Fruit fly (Drosophila melanogaster) whole organism, embryonic: ENCODE measurements around the gene Ser7.

ENCODE experiments used
- Aef1 ChIP-seq: fragments of 200-800 bp; sonication (Bioruptor generic); IDR thresholded peaks from 3 replicates; pipeline ENCODE4 v1.3.6; 2022; ENCODE audit warnings: missing biosample characterization, missing genetic modification characterization
- Asciz ChIP-seq: fragments of 200-800 bp; sonication (Bioruptor generic); optimal IDR thresholded peaks from 2 replicates; lab custom pipeline; 2017; ENCODE audit warnings: missing biosample characterization, mild to moderate bottlenecking, missing genetic modification characterization, missing genetic modification reagents
- Awh ChIP-seq: fragments of 200-800 bp; sonication (Bioruptor generic); IDR thresholded peaks from 2 replicates; pipeline ENCODE4, ENCODE4 v1.3.6; 2022; ENCODE audit warnings: missing biosample characterization, missing genetic modification characterization
- BEAF-32 ChIP-seq: fragments of 200-800 bp; sonication (Bioruptor generic); optimal IDR thresholded peaks from 3 replicates; lab custom pipeline; 2017; ENCODE audit warnings: missing biosample characterization, missing genetic modification characterization, mild to moderate bottlenecking, moderate library complexity, missing genetic modification reagents
- CG12391 ChIP-seq: fragments of 200-800 bp; sonication (Bioruptor generic); optimal IDR thresholded peaks from 3 replicates; lab custom pipeline; 2018; ENCODE audit warnings: missing biosample characterization, mild to moderate bottlenecking, missing genetic modification characterization, moderate library complexity
- CG15601 ChIP-seq: fragments of 200-800 bp; sonication (Bioruptor generic); optimal IDR thresholded peaks from 3 replicates; lab custom pipeline; 2019; ENCODE audit warnings: missing biosample characterization, mild to moderate bottlenecking, missing genetic modification characterization, moderate library complexity
- CG16813 ChIP-seq: fragments of 200-800 bp; sonication (Bioruptor generic); IDR thresholded peaks from 3 replicates; pipeline ENCODE4 v1.3.6; 2022; ENCODE audit warnings: missing biosample characterization, missing genetic modification characterization; ENCODE audit not compliant: partially characterized antibody
- CG17328 ChIP-seq: fragments of 200-800 bp; sonication (Bioruptor generic); IDR thresholded peaks from 2 replicates; pipeline ENCODE4 v1.3.6; 2022; ENCODE audit warnings: missing biosample characterization, missing genetic modification characterization
- CG17359 ChIP-seq: fragments of 200-800 bp; sonication (Bioruptor generic); optimal IDR thresholded peaks from 3 replicates; lab custom pipeline; 2018; ENCODE audit warnings: missing biosample characterization, mild to moderate bottlenecking, missing genetic modification characterization, moderate library complexity
- CG17361 ChIP-seq: fragments of 200-800 bp; sonication (Bioruptor generic); IDR thresholded peaks from 3 replicates; pipeline ENCODE4 v1.3.6; 2022; ENCODE audit warnings: missing biosample characterization, missing genetic modification characterization
- CG32532 ChIP-seq: fragments of 200-800 bp; sonication (Bioruptor generic); IDR thresholded peaks from 2 replicates; pipeline ENCODE4 v1.3.6; 2022; ENCODE audit warnings: missing biosample characterization, missing genetic modification characterization
- CG4282 ChIP-seq: fragments of 200-800 bp; sonication (Bioruptor generic); optimal IDR thresholded peaks from 2 replicates; lab custom pipeline; 2016; ENCODE audit warnings: missing biosample characterization, missing genetic modification characterization
- CG4404 ChIP-seq: fragments of 200-800 bp; sonication (Bioruptor generic); IDR thresholded peaks from 2 replicates; pipeline ENCODE4 v1.3.6; 2022; ENCODE audit warnings: missing biosample characterization, missing genetic modification characterization
- CG4424 ChIP-seq: fragments of 200-800 bp; sonication (Bioruptor generic); optimal IDR thresholded peaks from 3 replicates; lab custom pipeline; 2016; ENCODE audit warnings: missing biosample characterization, missing genetic modification characterization
- CG5245 ChIP-seq: fragments of 200-800 bp; sonication (Bioruptor generic); optimal IDR thresholded peaks from 3 replicates; lab custom pipeline; 2016; ENCODE audit warnings: missing biosample characterization, missing genetic modification characterization
- CG7357 ChIP-seq: fragments of 200-800 bp; sonication (Bioruptor generic); IDR thresholded peaks from 3 replicates; pipeline ENCODE4 v1.3.6; 2022; ENCODE audit warnings: missing biosample characterization, missing genetic modification characterization
- CG7839 ChIP-seq: fragments of 200-800 bp; sonication (Bioruptor generic); optimal IDR thresholded peaks from 3 replicates; lab custom pipeline; 2018; ENCODE audit warnings: missing biosample characterization, mild to moderate bottlenecking, missing genetic modification characterization, moderate library complexity
- CG7928 ChIP-seq: fragments of 200-800 bp; sonication (Bioruptor generic); optimal IDR thresholded peaks from 2 replicates; lab custom pipeline; 2017; ENCODE audit warnings: missing biosample characterization, mild to moderate bottlenecking, missing genetic modification characterization
- CG8924 ChIP-seq: fragments of 200-800 bp; optimal IDR thresholded peaks from 3 replicates; lab custom pipeline; 2019; ENCODE audit warnings: missing biosample characterization, mild to moderate bottlenecking, missing genetic modification characterization, moderate library complexity
- CG9876 ChIP-seq: fragments of 200-800 bp; sonication (Bioruptor generic); optimal IDR thresholded peaks from 2 replicates; lab custom pipeline; 2016; ENCODE audit warnings: missing biosample characterization, missing genetic modification characterization
- D ChIP-seq, 2 experiments: fragments of 200-800 bp in 1 of 2; fragments of >200 bp in 1 of 2; sonication (Bioruptor generic) in 1 of 2; optimal IDR thresholded peaks; 2 replicates in 1 of 2; 3 replicates in 1 of 2; lab custom pipeline; 2017; ENCODE audit warnings: mild to moderate bottlenecking in 1 of 2, missing biosample characterization in 1 of 2, missing genetic modification characterization in 1 of 2, missing genetic modification reagents in 1 of 2
- Dbx ChIP-seq: fragments of 200-800 bp; sonication (Bioruptor generic); IDR thresholded peaks from 3 replicates; pipeline ENCODE4 v1.3.6; 2022; ENCODE audit warnings: missing biosample characterization, missing genetic modification characterization
- E2f1 ChIP-seq: fragments of 200-800 bp; sonication (Bioruptor generic); IDR thresholded peaks from 2 replicates; pipeline ENCODE4 v1.3.6; 2022; ENCODE audit warnings: missing biosample characterization, missing genetic modification characterization
- Fer1 ChIP-seq: fragments of 200-800 bp; sonication (Bioruptor generic); optimal IDR thresholded peaks from 2 replicates; lab custom pipeline; 2017; ENCODE audit warnings: missing biosample characterization, mild to moderate bottlenecking, missing genetic modification characterization
- Fer2 ChIP-seq: fragments of 200-800 bp; sonication (Bioruptor generic); optimal IDR thresholded peaks from 2 replicates; lab custom pipeline; 2018; ENCODE audit warnings: missing biosample characterization, mild to moderate bottlenecking, missing genetic modification characterization, moderate library complexity
- HmgZ ChIP-seq: fragments of 200-800 bp; sonication (Bioruptor generic); optimal IDR thresholded peaks from 2 replicates; lab custom pipeline; 2018; ENCODE audit warnings: missing biosample characterization, mild to moderate bottlenecking, missing genetic modification characterization
- Hr78 ChIP-seq, 2 experiments: fragments of 200-800 bp in 1 of 2; fragments of >200 bp in 1 of 2; sonication (Bioruptor generic) in 1 of 2; optimal IDR thresholded peaks; 2 replicates each; lab custom pipeline; 2017 to 2019; ENCODE audit warnings: missing biosample characterization in 2 of 2, missing genetic modification characterization in 2 of 2, mild to moderate bottlenecking in 1 of 2, moderate library complexity in 1 of 2
- Hsf ChIP-seq: fragments of 200-800 bp; sonication (Bioruptor generic); optimal IDR thresholded peaks from 3 replicates; lab custom pipeline; 2016; ENCODE audit warnings: missing biosample characterization, missing genetic modification characterization
- Lim3 ChIP-seq: fragments of 200-800 bp; sonication (Bioruptor generic); IDR thresholded peaks from 2 replicates; pipeline ENCODE4 v1.3.6; 2022; ENCODE audit warnings: missing biosample characterization, missing genetic modification characterization
- Mes4 ChIP-seq: fragments of 200-800 bp; sonication (Bioruptor generic); optimal IDR thresholded peaks from 2 replicates; lab custom pipeline; 2016; ENCODE audit warnings: missing biosample characterization, missing genetic modification characterization
- Myb ChIP-seq: fragments of 200-800 bp; sonication (Bioruptor generic); optimal IDR thresholded peaks from 2 replicates; lab custom pipeline; 2016; ENCODE audit warnings: missing biosample characterization, missing genetic modification characterization
- PHDP ChIP-seq: fragments of 200-800 bp; sonication (Bioruptor generic); optimal IDR thresholded peaks from 3 replicates; lab custom pipeline; 2018; ENCODE audit warnings: missing biosample characterization, mild to moderate bottlenecking, missing genetic modification characterization, moderate library complexity
- Poxn ChIP-seq: fragments of 200-800 bp; sonication (Bioruptor generic); IDR thresholded peaks from 2 replicates; pipeline ENCODE4 v1.3.6; 2022; ENCODE audit warnings: missing biosample characterization, missing genetic modification characterization
- Stat92E ChIP-seq, 3 experiments: fragments of >200 bp in 2 of 3; fragments of 200-800 bp in 1 of 3; sonication (Bioruptor generic) in 1 of 3; optimal IDR thresholded peaks; 2 replicates each; lab custom pipeline; 2017 to 2019; ENCODE audit warnings: missing biosample characterization in 3 of 3, missing genetic modification characterization in 3 of 3, mild to moderate bottlenecking in 1 of 3, moderate library complexity in 1 of 3
- TFAM ChIP-seq: fragments of 200-800 bp; sonication (Bioruptor generic); optimal IDR thresholded peaks from 2 replicates; lab custom pipeline; 2017; ENCODE audit warnings: missing biosample characterization, missing genetic modification characterization, inconsistent platforms
- crp ChIP-seq, 2 experiments: fragments of 200-800 bp; sonication (Bioruptor generic); optimal IDR thresholded peaks; 2 replicates in 1 of 2; 3 replicates in 1 of 2; lab custom pipeline; 2017; ENCODE audit warnings: missing biosample characterization in 2 of 2, missing genetic modification characterization in 2 of 2, mild to moderate bottlenecking in 1 of 2, moderate library complexity in 1 of 2
- fd64A ChIP-seq: fragments of 200-800 bp; sonication (Bioruptor generic); optimal IDR thresholded peaks from 3 replicates; lab custom pipeline; 2018; ENCODE audit warnings: missing biosample characterization, mild to moderate bottlenecking, missing genetic modification characterization
- fu2 ChIP-seq: fragments of 200-800 bp; sonication (Bioruptor generic); optimal IDR thresholded peaks from 2 replicates; lab custom pipeline; 2016; ENCODE audit warnings: missing biosample characterization, missing genetic modification characterization
- gsb-n ChIP-seq: fragments of 200-800 bp; sonication (Bioruptor generic); optimal IDR thresholded peaks from 3 replicates; lab custom pipeline; 2018; ENCODE audit warnings: missing biosample characterization, mild to moderate bottlenecking, missing genetic modification characterization
- her ChIP-seq: fragments of 200-800 bp; sonication (Bioruptor generic); optimal IDR thresholded peaks from 2 replicates; lab custom pipeline; 2016; ENCODE audit warnings: missing biosample characterization, missing genetic modification characterization
- lmd ChIP-seq: fragments of 200-800 bp; sonication (Bioruptor generic); IDR thresholded peaks from 2 replicates; pipeline ENCODE4 v1.3.6; 2022; ENCODE audit warnings: missing biosample characterization, missing genetic modification characterization
- odd ChIP-seq: fragments of 200-800 bp; sonication (Bioruptor generic); optimal IDR thresholded peaks from 2 replicates; lab custom pipeline; 2017; ENCODE audit warnings: missing biosample characterization, mild to moderate bottlenecking, missing genetic modification characterization
- psq ChIP-seq: fragments of 200-800 bp; sonication (Bioruptor generic); optimal IDR thresholded peaks from 2 replicates; lab custom pipeline; 2017; ENCODE audit warnings: missing biosample characterization, missing genetic modification characterization
- repo ChIP-seq: fragments of 200-800 bp; sonication (Bioruptor generic); optimal IDR thresholded peaks from 2 replicates; lab custom pipeline; 2016; ENCODE audit warnings: missing biosample characterization, missing genetic modification characterization
- sens-2 ChIP-seq: fragments of 200-800 bp; sonication (Bioruptor generic); IDR thresholded peaks from 2 replicates; pipeline ENCODE4 v1.3.6; 2022; ENCODE audit warnings: missing biosample characterization, missing genetic modification characterization
- shn ChIP-seq: fragments of 200-800 bp; sonication (Bioruptor generic); optimal IDR thresholded peaks from 3 replicates; lab custom pipeline; 2016; ENCODE audit warnings: missing biosample characterization, missing genetic modification characterization
- sob ChIP-seq: fragments of 200-800 bp; sonication (Bioruptor generic); IDR thresholded peaks from 2 replicates; pipeline ENCODE4 v1.3.6; 2022; ENCODE audit warnings: missing biosample characterization, missing genetic modification characterization
- sug ChIP-seq: fragments of 200-800 bp; optimal IDR thresholded peaks from 2 replicates; lab custom pipeline; 2019; ENCODE audit warnings: missing biosample characterization, mild to moderate bottlenecking, missing genetic modification characterization, moderate library complexity
- unc-4 ChIP-seq: fragments of 200-800 bp; sonication (Bioruptor generic); IDR thresholded peaks from 2 replicates; pipeline ENCODE4 v1.3.6; 2022; ENCODE audit warnings: missing biosample characterization, missing genetic modification characterization; ENCODE audit not compliant: partially characterized antibody
- wor ChIP-seq: fragments of 200-800 bp; sonication (Bioruptor generic); IDR thresholded peaks from 2 replicates; pipeline ENCODE4 v1.3.6; 2022; ENCODE audit warnings: missing biosample characterization, missing genetic modification characterization
- z ChIP-seq: fragments of 200-800 bp; sonication (Bioruptor generic); IDR thresholded peaks from 3 replicates; pipeline ENCODE4 v1.3.6; 2022; ENCODE audit warnings: missing biosample characterization, missing genetic modification characterization

Ser7 gene

dm6 chrX:9911751-9912150 is 46.7 kb downstream of the Ser7 start (continued):
- TF ChIP-seq sug (tag; lab: Kevin White, UChicago), result no peak
- no peak for TF ChIP-seq CG4404 (GFP tag; lab: Robert Waterston, UW)
- no peak for TF ChIP-seq Fer1 (GFP tag; lab: Kevin White, UChicago)
- TF ChIP-seq D (optimal IDR thresholded peaks at IDR 0.05; lab: Kevin White, UChicago), result no peak
- peak; percentile 33 for TF ChIP-seq D (GFP tag; optimal IDR thresholded peaks at IDR 0.05; lab: Kevin White, UChicago)
- TF ChIP-seq CG5245 (GFP tag; lab: Kevin White, UChicago), result no peak
- TF ChIP-seq CG17361, result 0 out of 3 replicates have a peak, but pooled peaks have one; percentile 15
- no peak for TF ChIP-seq her
- TF ChIP-seq Poxn (GFP tag; lab: Robert Waterston, UW), result no peak
- TF ChIP-seq BEAF-32, result no peak
- TF ChIP-seq Stat92E (GFP tag; optimal IDR thresholded peaks at IDR 0.05; lab: Kevin White, UChicago), result no peak
- TF ChIP-seq CG4282 (GFP tag; lab: Kevin White, UChicago), result no peak
- no peak for TF ChIP-seq odd (GFP tag; lab: Kevin White, UChicago)
- no peak for TF ChIP-seq HmgZ (tag; lab: Kevin White, UChicago)
- TF ChIP-seq fu2, result no peak
- peak; percentile 40 for TF ChIP-seq CG17359
- no peak for TF ChIP-seq CG7928
- TF ChIP-seq Myb (GFP tag; lab: Kevin White, UChicago), result no peak
- TF ChIP-seq CG16813, result no peak
- TF ChIP-seq z (GFP tag; lab: Robert Waterston, UW), result no peak
- no peak for TF ChIP-seq repo (GFP tag; lab: Kevin White, UChicago)
- no peak for TF ChIP-seq CG32532 (GFP tag; lab: Robert Waterston, UW)
- TF ChIP-seq Hr78 (GFP tag; optimal IDR thresholded peaks at IDR 0.05; lab: Kevin White, UChicago), result peak in 1 of 2 experiments; percentile 64
- peak; percentile 46; the same call in 1 of the 2 replicates for TF ChIP-seq lmd (GFP tag; lab: Robert Waterston, UW)
- no peak for TF ChIP-seq Aef1 (GFP tag; lab: Robert Waterston, UW)
- no peak for TF ChIP-seq TFAM (GFP tag; lab: Kevin White, UChicago)
- no peak for TF ChIP-seq psq (GFP tag; lab: Kevin White, UChicago)
- no peak for TF ChIP-seq CG7357 (GFP tag; lab: Robert Waterston, UW)
- no peak for TF ChIP-seq crp (GFP tag; optimal IDR thresholded peaks at IDR 0.05; lab: Kevin White, UChicago)
- TF ChIP-seq Asciz (GFP tag; lab: Kevin White, UChicago), result no peak
- TF ChIP-seq E2f1 (GFP tag; lab: Robert Waterston, UW), result no peak
- peak; percentile 43; the same call in 1 of the 2 replicates for TF ChIP-seq CG17328
- no peak for TF ChIP-seq sob
- no peak for TF ChIP-seq shn (GFP tag; lab: Kevin White, UChicago)
- TF ChIP-seq unc-4 (GFP tag; lab: Robert Waterston, UW), result no peak
- peak; percentile 22 for TF ChIP-seq CG15601
- no peak for TF ChIP-seq gsb-n (tag; lab: Kevin White, UChicago)
- TF ChIP-seq CG12391, result peak; percentile 8
- TF ChIP-seq Lim3 (GFP tag; lab: Robert Waterston, UW), result no peak
- peak; percentile 34 for TF ChIP-seq PHDP (tag; lab: Kevin White, UChicago)
- peak; percentile 32 for TF ChIP-seq CG4424 (GFP tag; lab: Kevin White, UChicago)
- no peak for TF ChIP-seq CG9876 (GFP tag; lab: Kevin White, UChicago)
- peak; percentile 42; the same call in 1 of the 2 replicates for TF ChIP-seq Awh (GFP tag; lab: Robert Waterston, UW)
- no peak for TF ChIP-seq Fer2
- TF ChIP-seq wor (GFP tag; lab: Robert Waterston, UW), result no peak
- TF ChIP-seq Dbx (GFP tag; lab: Robert Waterston, UW), result no peak
- TF ChIP-seq fd64A (GFP tag; lab: Kevin White, UChicago), result no peak
- TF ChIP-seq Mes4 (GFP tag; lab: Kevin White, UChicago), result no peak
- no peak for TF ChIP-seq sens-2 (GFP tag; lab: Robert Waterston, UW)
- no peak for TF ChIP-seq CG8924 (tag; lab: Kevin White, UChicago)
- peak; percentile 56 for TF ChIP-seq CG7839
- TF ChIP-seq Hsf (GFP tag; lab: Kevin White, UChicago), result no peak
